Worm (Caenorhabditis elegans): ENCODE data around the gene pgp-12.

DNA sequence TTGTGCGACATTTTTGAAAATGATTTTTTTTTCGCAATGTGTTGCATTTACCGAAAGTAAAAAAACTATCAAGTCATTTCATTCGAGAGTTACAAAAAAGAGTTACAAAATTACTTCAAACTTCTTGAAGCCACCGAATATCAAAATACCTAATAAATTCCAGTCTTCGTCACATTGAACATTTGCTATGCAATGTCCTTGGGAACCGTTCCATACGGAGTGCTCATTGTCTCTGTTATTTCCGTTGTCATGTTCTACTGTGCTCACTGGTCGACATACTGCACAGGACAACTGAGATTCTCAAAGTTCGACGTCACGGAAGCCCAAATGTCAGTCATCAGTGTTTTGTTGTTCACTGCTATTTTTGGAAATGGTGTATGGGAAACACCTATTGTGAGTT lies 32.4 kb downstream of the pgp-12 start:
- no peak for TF ChIP-seq nhr-237 (tag; optimal IDR thresholded peaks at IDR 0.05)
- TF ChIP-seq elt-2 (tag; optimal IDR thresholded peaks at IDR 0.05), result no peak
- TF ChIP-seq unc-62 (GFP tag; optimal IDR thresholded peaks at IDR 0.05), result no peak
- no peak for TF ChIP-seq nhr-12 (tag; optimal IDR thresholded peaks at IDR 0.05)
- TF ChIP-seq aly-2 (tag; optimal IDR thresholded peaks at IDR 0.05), result no peak

All from whole organism, L3 larva.